Worm (Caenorhabditis elegans): ENCODE data around the gene C35B8.3.
A peak's percentile ranks its signal among the peaks of the same experiment; 100 is the strongest.

C35B8.3 gene

DNA sequence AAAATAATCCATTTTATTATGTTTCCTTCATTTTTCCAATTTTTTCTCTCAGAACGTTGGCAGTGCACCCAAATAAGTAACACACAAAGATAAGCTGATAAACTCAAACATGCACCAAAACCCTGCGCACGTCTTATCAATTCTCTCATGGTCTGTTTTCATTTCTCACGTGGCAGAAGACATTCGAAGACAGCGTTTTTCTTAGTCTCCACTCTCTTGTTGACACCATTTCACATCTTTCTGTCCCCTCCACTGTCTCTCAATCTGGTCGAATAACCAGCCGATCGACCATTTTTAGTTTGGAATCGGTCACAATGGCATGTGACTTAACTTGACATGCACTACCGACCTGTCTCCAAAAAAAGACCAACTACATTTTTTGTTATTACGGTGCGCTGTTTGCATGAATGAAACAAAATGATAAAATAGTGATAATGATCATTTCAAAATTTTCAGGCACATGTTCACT, at the start of gene C35B8.3:
Gene C35B8.3, plus strand, starts transcription at position 51 of the 469 bp plus-strand sequence.
- TF ChIP-seq ces-1 (GFP tag; optimal IDR thresholded peaks at IDR 0.05) (no peak), xbp-1 (tag; optimal IDR thresholded peaks at IDR 0.05) (no peak), egl-27 (tag; optimal IDR thresholded peaks at IDR 0.05) (no peak), nhr-237 (tag; optimal IDR thresholded peaks at IDR 0.05) (no peak), mef-2 (tag; optimal IDR thresholded peaks at IDR 0.05) (no peak), hlh-17 (GFP tag; optimal IDR thresholded peaks at IDR 0.05; ENCODE audit: borderline replicate concordance) (no peak), elt-3 (tag; optimal IDR thresholded peaks at IDR 0.05) (peak in 4 of 6 experiments; percentile 15 to 87 (median 42)), mep-1 (tag; optimal IDR thresholded peaks at IDR 0.05) (peak; percentile 29), isw-1 (GFP tag; IDR thresholded peaks at IDR 0.05) (no peak), zip-4 (GFP tag; optimal IDR thresholded peaks at IDR 0.05) (no peak), fkh-4 (tag; optimal IDR thresholded peaks at IDR 0.05; ENCODE audit: borderline replicate concordance) (no peak), pax-3 (tag; optimal IDR thresholded peaks at IDR 0.05) (no peak), unc-130 (tag; optimal IDR thresholded peaks at IDR 0.05) (peak; percentile 60), ceh-82 (tag; optimal IDR thresholded peaks at IDR 0.05) (no peak), nhr-77 (tag; optimal IDR thresholded peaks at IDR 0.05) (no peak), nhr-90 (tag; optimal IDR thresholded peaks at IDR 0.05; ENCODE audit: poor library complexity) (peak; percentile 73), sptf-1 (tag; optimal IDR thresholded peaks at IDR 0.05) (no peak), nhr-76 (tag; optimal IDR thresholded peaks at IDR 0.05) (no peak), fkh-10 (GFP tag; optimal IDR thresholded peaks at IDR 0.05) (no peak), ceh-88 (GFP tag; IDR thresholded peaks at IDR 0.05) (no peak), nhr-11 (tag; optimal IDR thresholded peaks at IDR 0.05) (no peak), snu-23 (GFP tag; optimal IDR thresholded peaks at IDR 0.05) (peak; percentile 76), nhr-20 (tag; optimal IDR thresholded peaks at IDR 0.05) (peak; percentile 90), nhr-19 (GFP tag; conservative IDR thresholded peaks at IDR 0.05) (peak; percentile 34), vab-15 (tag; optimal IDR thresholded peaks at IDR 0.05) (no peak), unc-30 (tag; optimal IDR thresholded peaks at IDR 0.05) (no peak), alr-1 (tag; optimal IDR thresholded peaks at IDR 0.05; ENCODE audit: borderline replicate concordance) (no peak), sox-4 (tag; optimal IDR thresholded peaks at IDR 0.05) (no peak), F16B12.6 (tag; optimal IDR thresholded peaks at IDR 0.05) (no peak), fos-1 (tag; optimal IDR thresholded peaks at IDR 0.05) (no peak), swsn-7 (tag; optimal IDR thresholded peaks at IDR 0.05) (no peak), unc-62 (GFP tag; optimal IDR thresholded peaks at IDR 0.05) (no peak), blmp-1 (tag; optimal IDR thresholded peaks at IDR 0.05) (peak; percentile 77), irx-1 (tag; optimal IDR thresholded peaks at IDR 0.05) (no peak), pqm-1 (tag; optimal IDR thresholded peaks at IDR 0.05) (no peak), mab-9 (GFP tag; IDR thresholded peaks at IDR 0.05) (no peak), zag-1 (tag; optimal IDR thresholded peaks at IDR 0.05) (no peak), ztf-4 (tag; optimal IDR thresholded peaks at IDR 0.05) (no peak), nhr-12 (tag; optimal IDR thresholded peaks at IDR 0.05) (no peak), C34B4.2 (tag; optimal IDR thresholded peaks at IDR 0.05) (no peak), ets-5 (GFP tag; IDR thresholded peaks at IDR 0.05) (no peak), sup-37 (GFP tag; optimal IDR thresholded peaks at IDR 0.05) (no peak), ama-1 (optimal IDR thresholded peaks at IDR 0.05) (no peak), rnt-1 (tag; optimal IDR thresholded peaks at IDR 0.05) (no peak), pag-3 (tag; optimal IDR thresholded peaks at IDR 0.05; ENCODE audit: borderline replicate concordance, insufficient read depth) (no peak), efl-3 (GFP tag; optimal IDR thresholded peaks at IDR 0.05) (no peak), lir-3 (tag; optimal IDR thresholded peaks at IDR 0.05; ENCODE audit: poor library complexity) (no peak), egl-13 (tag; optimal IDR thresholded peaks at IDR 0.05) (no peak), Y116A8C.19 (tag; optimal IDR thresholded peaks at IDR 0.05; ENCODE audit: borderline replicate concordance) (no peak), nhr-84 (tag; optimal IDR thresholded peaks at IDR 0.05) (no peak), tbx-2 (tag; optimal IDR thresholded peaks at IDR 0.05) (peak; percentile 48), aly-2 (tag; optimal IDR thresholded peaks at IDR 0.05) (no peak), grh-1 (GFP tag; IDR thresholded peaks at IDR 0.05) (0 out of 2 replicates have a peak, but pooled peaks have one; percentile 36)
